Fruit fly (Drosophila melanogaster): ENCODE data around the gene CG31933.

The CG31933 gene

DNA sequence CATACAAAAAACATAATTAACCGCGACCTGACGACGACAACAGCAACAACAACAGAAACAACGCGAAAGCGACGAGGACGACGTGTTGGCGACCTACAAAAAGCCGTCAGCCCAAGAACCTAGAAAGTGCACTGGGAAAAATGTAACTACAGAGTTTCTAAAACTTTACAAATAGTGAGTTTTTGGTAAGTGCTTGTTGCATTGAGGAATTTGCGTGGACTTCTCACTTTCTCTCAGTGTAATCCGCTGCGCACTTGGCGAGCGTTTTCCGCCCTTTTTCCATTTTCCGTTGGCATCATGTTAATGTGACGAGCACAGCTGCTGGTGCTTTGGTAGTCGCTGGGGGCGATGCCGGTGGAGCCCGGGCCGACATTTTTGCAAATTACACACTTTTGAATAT lies 5.2 kb upstream of the CG31933 start (continued):
- TF ChIP-seq CG18599 (GFP tag; optimal IDR thresholded peaks at IDR 0.05): peak; percentile 71
- no peak for TF ChIP-seq salm (tag; optimal IDR thresholded peaks at IDR 0.05)
- peak; percentile 23 for TF ChIP-seq abd-A (tag; optimal IDR thresholded peaks at IDR 0.05)
- peak; percentile 38 for TF ChIP-seq CG9932 (GFP tag; IDR thresholded peaks at IDR 0.05)
- TF ChIP-seq Hmr (GFP tag; optimal IDR thresholded peaks at IDR 0.05): peak; percentile 26

DNA sequence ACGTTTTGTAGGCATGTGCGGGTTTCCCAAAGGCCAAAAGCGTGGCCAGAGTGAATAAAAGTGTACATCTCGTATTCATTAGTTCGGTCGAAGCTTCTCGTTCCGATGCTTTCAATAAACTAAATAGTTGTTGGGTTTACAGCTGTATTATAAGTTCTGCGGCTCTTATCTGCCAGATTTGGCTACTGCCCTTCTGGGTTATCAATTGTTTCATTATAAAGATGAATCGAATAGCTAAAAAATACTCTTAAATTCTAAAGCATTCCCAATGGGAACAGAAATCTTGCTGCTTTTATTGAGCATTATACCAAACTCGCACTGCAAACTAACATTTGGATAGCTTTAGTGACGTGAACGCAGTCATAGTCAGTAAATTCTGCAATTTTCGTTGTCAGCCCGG lies 3.3 kb upstream of the CG31933 start, which contains the start of gene CG31664:
Gene CG31664 (minus strand): TSS at position 101 of the 400 bp plus-strand sequence.
- TF ChIP-seq Aef1 (GFP tag; IDR thresholded peaks at IDR 0.05) (no peak), CG3726 (GFP tag; IDR thresholded peaks at IDR 0.05) (no peak), danr (GFP tag; IDR thresholded peaks at IDR 0.05) (no peak), Gsc (GFP tag; IDR thresholded peaks at IDR 0.05) (no peak), TFAM (GFP tag; optimal IDR thresholded peaks at IDR 0.05) (no peak), MESR4 (GFP tag; optimal IDR thresholded peaks at IDR 0.05) (no peak)

DNA sequence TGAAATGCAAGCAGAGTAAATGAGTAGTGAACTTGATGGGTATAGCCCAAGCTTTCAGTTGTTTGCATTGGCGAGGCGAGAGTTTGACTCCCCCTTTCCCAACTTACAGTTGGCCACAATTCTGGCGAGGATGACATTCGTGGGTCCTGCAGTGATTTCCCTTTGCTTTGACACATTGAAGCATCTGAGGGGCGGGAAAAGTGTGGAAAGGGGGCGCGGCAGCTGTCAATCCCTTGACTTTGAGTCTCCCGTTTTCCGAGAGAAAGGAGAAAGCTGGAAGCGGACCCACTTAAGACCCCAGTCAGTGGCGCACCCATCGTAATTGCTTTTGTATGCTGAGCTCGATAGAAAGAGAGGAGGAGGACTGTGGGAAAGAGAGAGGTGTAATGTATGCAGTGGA lies 12.7 kb downstream of the CG31933 start:
- TF ChIP-seq Mrtf (GFP tag; IDR thresholded peaks at IDR 0.05) (peak; percentile 55; the same call in 2 of the 3 replicates), CG11456 (GFP tag; IDR thresholded peaks at IDR 0.05) (peak; percentile 58; the same call in 1 of the 3 replicates), CG6791 (GFP tag; IDR thresholded peaks at IDR 0.05; ENCODE audit: partially characterized antibody) (0 out of 3 replicates have a peak, but pooled peaks have one; percentile 41), Poxn (GFP tag; IDR thresholded peaks at IDR 0.05) (0 out of 2 replicates have a peak, but pooled peaks have one; percentile 37), Gsc (GFP tag; IDR thresholded peaks at IDR 0.05) (peak; percentile 16; the same call in 1 of the 2 replicates)

dm6 chr2L:1794817-1795216 lies 28.3 kb downstream of the CG31933 start, which contains the start of gene Gr22a:
Gr22a (minus strand) TSS chr2L:1794917.
- TF ChIP-seq HLHmδ (GFP tag; optimal IDR thresholded peaks at IDR 0.05): no peak
- TF ChIP-seq vvl (GFP tag; IDR thresholded peaks at IDR 0.05): no peak
- no peak for TF ChIP-seq CG1832 (GFP tag; optimal IDR thresholded peaks at IDR 0.05)
- no peak for TF ChIP-seq slou (GFP tag; optimal IDR thresholded peaks at IDR 0.05)
- no peak for TF ChIP-seq scrt (GFP tag; optimal IDR thresholded peaks at IDR 0.05)
- no peak for TF ChIP-seq CG8924 (tag; optimal IDR thresholded peaks at IDR 0.05)
- TF ChIP-seq lmd (GFP tag; IDR thresholded peaks at IDR 0.05): no peak
- TF ChIP-seq CG15011 (GFP tag; optimal IDR thresholded peaks at IDR 0.05): no peak
- no peak for TF ChIP-seq onecut (GFP tag; IDR thresholded peaks at IDR 0.05)
- TF ChIP-seq fd102C (GFP tag; optimal IDR thresholded peaks at IDR 0.05): no peak
- no peak for TF ChIP-seq C15 (GFP tag; IDR thresholded peaks at IDR 0.05)
- TF ChIP-seq Hmr (GFP tag; optimal IDR thresholded peaks at IDR 0.05): no peak
- TF ChIP-seq Oli (tag; optimal IDR thresholded peaks at IDR 0.05): no peak
- TF ChIP-seq z (GFP tag; IDR thresholded peaks at IDR 0.05): no peak
- no peak for TF ChIP-seq CG7786 (GFP tag; optimal IDR thresholded peaks at IDR 0.05)
- TF ChIP-seq CG16863 (GFP tag; optimal IDR thresholded peaks at IDR 0.05): no peak
- TF ChIP-seq abd-A (tag; optimal IDR thresholded peaks at IDR 0.05): no peak

- TF ChIP-seq chinmo (GFP tag; IDR thresholded peaks at IDR 0.05; ENCODE audit: partially characterized antibody) (no peak), CG6689 (GFP tag; IDR thresholded peaks at IDR 0.05) (no peak), hkb (optimal IDR thresholded peaks at IDR 0.05) (no peak), hkb (GFP tag; IDR thresholded peaks at IDR 0.05) (no peak), CG17186 (GFP tag; optimal IDR thresholded peaks at IDR 0.05) (no peak), sc (optimal IDR thresholded peaks at IDR 0.05) (no peak), sc (GFP tag; optimal IDR thresholded peaks at IDR 0.05) (no peak)
Measured at dm6 chr2L:1793168-1793567, 30.0 kb downstream of the CG31933 start, which contains the start of gene Gr22b. Gr22b (minus strand) TSS chr2L:1793268.
